Worm (Caenorhabditis elegans) whole organism, L2 larva: Measurements from ENCODE around the gene R02E12.12.

Experiments
- R02D3.7 ChIP-seq: fragments of 150-350 bp; optimal IDR thresholded peaks from 2 replicates; lab custom pipeline; 2014; ENCODE audit warnings: missing biosample characterization, missing genetic modification characterization
- ZK546.5 ChIP-seq: sonication (generic microtip); optimal IDR thresholded peaks from 2 replicates; lab custom pipeline; 2017; ENCODE audit warnings: missing biosample characterization, missing genetic modification characterization
- aly-2 ChIP-seq: fragments of 150-350 bp; optimal IDR thresholded peaks from 2 replicates; lab custom pipeline; 2014; ENCODE audit warnings: missing biosample characterization, missing genetic modification characterization
- crh-2 ChIP-seq: sonication (generic microtip); optimal IDR thresholded peaks from 2 replicates; lab custom pipeline; 2017; ENCODE audit warnings: missing biosample characterization, missing genetic modification characterization
- elt-3 ChIP-seq: sonication (generic microtip); optimal IDR thresholded peaks from 2 replicates; lab custom pipeline; 2017; ENCODE audit warnings: missing biosample characterization, missing genetic modification characterization
- lin-39 ChIP-seq: fragments of 150-350 bp; optimal IDR thresholded peaks from 2 replicates; lab custom pipeline; 2014; ENCODE audit warnings: missing biosample characterization, missing genetic modification reagents, missing genetic modification characterization
- mab-5 ChIP-seq: fragments of 150-350 bp; optimal IDR thresholded peaks from 2 replicates; lab custom pipeline; 2014; ENCODE audit warnings: missing biosample characterization, missing genetic modification characterization
- nhr-129 ChIP-seq: fragments of 150-350 bp; optimal IDR thresholded peaks from 2 replicates; lab custom pipeline; 2014; ENCODE audit warnings: missing biosample characterization, missing genetic modification characterization
- nhr-77 ChIP-seq: fragments of 150-350 bp; optimal IDR thresholded peaks from 2 replicates; lab custom pipeline; 2014; ENCODE audit warnings: missing biosample characterization, missing genetic modification characterization
- skn-1 ChIP-seq: sonication (generic microtip); optimal IDR thresholded peaks from 2 replicates; lab custom pipeline; 2017; ENCODE audit warnings: missing biosample characterization, missing genetic modification characterization
- unc-39 ChIP-seq: fragments of 150-350 bp; optimal IDR thresholded peaks from 2 replicates; lab custom pipeline; 2014; ENCODE audit warnings: missing biosample characterization, missing genetic modification characterization
- unc-62 ChIP-seq: fragments of 150-350 bp; optimal IDR thresholded peaks from 2 replicates; lab custom pipeline; 2014; ENCODE audit warnings: missing biosample characterization, missing genetic modification reagents, missing genetic modification characterization
- zag-1 ChIP-seq: fragments of 150-350 bp; optimal IDR thresholded peaks from 2 replicates; lab custom pipeline; 2014; ENCODE audit warnings: missing biosample characterization, missing genetic modification characterization

ce11 chrX:4003220-4003619, at the start of gene R02E12.12:
- no peak for TF ChIP-seq lin-39 (tag; lab: Kevin White, UChicago)
- no peak for TF ChIP-seq aly-2 (tag; lab: Kevin White, UChicago)
- no peak for TF ChIP-seq mab-5 (tag; lab: Kevin White, UChicago)
- TF ChIP-seq R02D3.7 (tag; lab: Kevin White, UChicago): no peak
- TF ChIP-seq unc-62 (GFP tag; lab: Kevin White, UChicago): no peak
- no peak for TF ChIP-seq zag-1
- no peak for TF ChIP-seq crh-2 (tag; lab: Kevin White, UChicago)
- TF ChIP-seq unc-39 (tag; lab: Kevin White, UChicago): no peak
- no peak for TF ChIP-seq elt-3 (tag; lab: Kevin White, UChicago)
- TF ChIP-seq skn-1 (tag; lab: Kevin White, UChicago): no peak
- TF ChIP-seq nhr-129 (tag; lab: Kevin White, UChicago): no peak
- no peak for TF ChIP-seq nhr-77 (tag; lab: Kevin White, UChicago)
- no peak for TF ChIP-seq ZK546.5
